Fruit fly (Drosophila melanogaster) whole organism, wandering third instar larva: Measurements from ENCODE around the gene hog.

Experiments
- Abd-B ChIP-seq: fragments of >200 bp; optimal IDR thresholded peaks from 2 replicates; lab custom pipeline; 2017; ENCODE audit warnings: missing biosample characterization, missing genetic modification characterization
- CG32264 ChIP-seq: fragments of 200-800 bp; sonication (Bioruptor generic); optimal IDR thresholded peaks from 2 replicates; lab custom pipeline; 2016; ENCODE audit warnings: missing biosample characterization, missing genetic modification characterization
- Hnf4 ChIP-seq: fragments of 200-800 bp; sonication (Bioruptor generic); optimal IDR thresholded peaks from 2 replicates; lab custom pipeline; 2016; ENCODE audit warnings: missing biosample characterization, mild to moderate bottlenecking, missing genetic modification characterization
- Mio ChIP-seq: sonication (Bioruptor generic); optimal IDR thresholded peaks from 2 replicates; lab custom pipeline; 2016; ENCODE audit warnings: missing biosample characterization, missing genetic modification characterization
- Sp1 ChIP-seq: fragments of 200-800 bp; sonication (Bioruptor generic); optimal IDR thresholded peaks from 3 replicates; lab custom pipeline; 2019; ENCODE audit warnings: missing biosample characterization, mild to moderate bottlenecking, missing genetic modification characterization, moderate library complexity
- ey ChIP-seq: fragments of 200-800 bp; sonication (Bioruptor generic); optimal IDR thresholded peaks from 2 replicates; lab custom pipeline; 2016; ENCODE audit warnings: missing biosample characterization, missing genetic modification characterization
- rgr ChIP-seq: fragments of 200-800 bp; sonication (Bioruptor generic); optimal IDR thresholded peaks from 3 replicates; lab custom pipeline; 2016; ENCODE audit warnings: missing biosample characterization, mild to moderate bottlenecking, missing genetic modification characterization

dm6 chrX:14765024-14765423 lies 46.3 kb upstream of the hog start:
- TF ChIP-seq CG32264 (GFP tag; lab: Kevin White, UChicago) (no peak), rgr (no peak), ey (no peak), Mio (no peak), Sp1 (GFP tag; lab: Kevin White, UChicago) (no peak), Hnf4 (GFP tag; lab: Kevin White, UChicago) (no peak), Abd-B (no peak)
